Worm (Caenorhabditis elegans) whole organism, L3 larva: ENCODE results near the gene rpl-10.
A peak's percentile ranks its signal among the peaks of the same experiment; 100 is the strongest.

Experiments
- ZK546.5 ChIP-seq: sonication (generic microtip); optimal IDR thresholded peaks from 2 replicates; lab custom pipeline; 2017; ENCODE audit warnings: missing biosample characterization, missing genetic modification characterization
- aly-2 ChIP-seq: fragments of 150-350 bp; optimal IDR thresholded peaks from 2 replicates; lab custom pipeline; 2014; ENCODE audit warnings: missing biosample characterization, missing genetic modification characterization
- ceh-82 ChIP-seq: fragments of 150-350 bp; optimal IDR thresholded peaks from 2 replicates; lab custom pipeline; 2014; ENCODE audit warnings: missing biosample characterization, missing genetic modification characterization
- ceh-9 ChIP-seq: sonication (generic microtip); optimal IDR thresholded peaks from 2 replicates; lab custom pipeline; 2018; ENCODE audit warnings: missing biosample characterization, missing genetic modification characterization
- daf-12 ChIP-seq: fragments of 150-350 bp; optimal IDR thresholded peaks from 2 replicates; lab custom pipeline; 2014; ENCODE audit warnings: missing biosample characterization, missing genetic modification reagents, missing genetic modification characterization
- elt-2 ChIP-seq: sonication (generic microtip); optimal IDR thresholded peaks from 2 replicates; lab custom pipeline; 2016; ENCODE audit warnings: missing genetic modification reagents, mild to moderate bottlenecking, missing genetic modification characterization, missing compliant biosample characterization
- eor-1 ChIP-seq, 2 experiments: fragments of 150-350 bp; optimal IDR thresholded peaks; 2 replicates each; lab custom pipeline; 2014 to 2018; ENCODE audit warnings: missing biosample characterization in 2 of 2, missing genetic modification characterization in 2 of 2
- fkh-10 ChIP-seq: sonication (generic microtip); optimal IDR thresholded peaks from 2 replicates; lab custom pipeline; 2017; ENCODE audit warnings: missing biosample characterization, missing genetic modification reagents, missing genetic modification characterization
- fos-1 ChIP-seq: fragments of 150-350 bp; optimal IDR thresholded peaks from 2 replicates; lab custom pipeline; 2014; ENCODE audit warnings: missing biosample characterization, missing genetic modification characterization
- jun-1 ChIP-seq: fragments of 150-350 bp; optimal IDR thresholded peaks from 2 replicates; lab custom pipeline; 2014; ENCODE audit warnings: missing biosample characterization, missing genetic modification reagents, missing genetic modification characterization
- lin-15B ChIP-seq: fragments of 150-350 bp; optimal IDR thresholded peaks from 2 replicates; lab custom pipeline; 2014; ENCODE audit warnings: missing biosample characterization, missing genetic modification characterization
- lin-39 ChIP-seq: fragments of 150-350 bp; optimal IDR thresholded peaks from 2 replicates; lab custom pipeline; 2018; ENCODE audit warnings: missing biosample characterization, missing genetic modification reagents, missing genetic modification characterization
- lsy-12 ChIP-seq: sonication (generic microtip); optimal IDR thresholded peaks from 2 replicates; lab custom pipeline; 2016; ENCODE audit warnings: mild to moderate bottlenecking, missing genetic modification characterization, missing compliant biosample characterization
- mdl-1 ChIP-seq: fragments of 150-350 bp; optimal IDR thresholded peaks from 2 replicates; lab custom pipeline; 2014; ENCODE audit warnings: missing biosample characterization, missing genetic modification characterization
- mml-1 ChIP-seq: fragments of 150-350 bp; sonication (generic microtip); optimal IDR thresholded peaks from 3 replicates; lab custom pipeline; 2014; ENCODE audit warnings: missing biosample characterization, missing genetic modification characterization
- nfya-1 ChIP-seq: sonication (generic microtip); optimal IDR thresholded peaks from 2 replicates; lab custom pipeline; 2017; ENCODE audit warnings: missing genetic modification characterization, mild to moderate bottlenecking, missing compliant biosample characterization, antibody characterized with exemption, moderate library complexity; ENCODE audit not compliant: insufficient read depth
- nhr-11 ChIP-seq: fragments of 150-350 bp; optimal IDR thresholded peaks from 2 replicates; lab custom pipeline; 2014; ENCODE audit warnings: missing biosample characterization, missing genetic modification characterization
- nhr-23 ChIP-seq: fragments of 150-350 bp; optimal IDR thresholded peaks from 2 replicates; lab custom pipeline; 2014; ENCODE audit warnings: missing biosample characterization, missing genetic modification reagents, missing genetic modification characterization
- nhr-237 ChIP-seq: fragments of 150-350 bp; optimal IDR thresholded peaks from 2 replicates; lab custom pipeline; 2014; ENCODE audit warnings: missing biosample characterization, missing genetic modification characterization
- nhr-25 ChIP-seq: sonication (generic microtip); optimal IDR thresholded peaks from 2 replicates; lab custom pipeline; 2017; ENCODE audit warnings: missing biosample characterization, missing genetic modification characterization
- nhr-28 ChIP-seq: fragments of 150-350 bp; optimal IDR thresholded peaks from 2 replicates; lab custom pipeline; 2014; ENCODE audit warnings: missing biosample characterization, missing genetic modification characterization
- nhr-43 ChIP-seq: sonication (generic microtip); optimal IDR thresholded peaks from 2 replicates; lab custom pipeline; 2016; ENCODE audit warnings: mild to moderate bottlenecking, missing genetic modification characterization, missing compliant biosample characterization; ENCODE audit not compliant: poor library complexity, severe bottlenecking
- nhr-67 ChIP-seq: fragments of 150-350 bp; optimal IDR thresholded peaks from 2 replicates; lab custom pipeline; 2014; ENCODE audit warnings: missing biosample characterization, missing genetic modification characterization
- nhr-77 ChIP-seq: fragments of 150-350 bp; optimal IDR thresholded peaks from 2 replicates; lab custom pipeline; 2014; ENCODE audit warnings: missing biosample characterization, missing genetic modification characterization
- pha-4 ChIP-seq: fragments of 150-350 bp; optimal IDR thresholded peaks from 2 replicates; lab custom pipeline; 2014; ENCODE audit warnings: missing biosample characterization, missing genetic modification reagents, missing genetic modification characterization
- pqm-1 ChIP-seq: fragments of 150-350 bp; optimal IDR thresholded peaks from 2 replicates; lab custom pipeline; 2017; ENCODE audit warnings: missing biosample characterization, missing genetic modification characterization, inconsistent platforms
- sea-2 ChIP-seq: fragments of 150-350 bp; sonication (generic microtip); optimal IDR thresholded peaks from 4 replicates; lab custom pipeline; 2014; ENCODE audit warnings: missing biosample characterization, missing genetic modification reagents, missing genetic modification characterization
- skn-1 ChIP-seq: fragments of 150-350 bp; optimal IDR thresholded peaks from 2 replicates; lab custom pipeline; 2014; ENCODE audit warnings: missing biosample characterization, missing genetic modification characterization
- snpc-4 ChIP-seq: fragments of 150-350 bp; optimal IDR thresholded peaks from 2 replicates; lab custom pipeline; 2014; ENCODE audit warnings: missing biosample characterization, missing genetic modification characterization
- tbx-2 ChIP-seq: sonication (generic microtip); optimal IDR thresholded peaks from 2 replicates; lab custom pipeline; 2016; ENCODE audit warnings: mild to moderate bottlenecking, missing genetic modification characterization, missing compliant biosample characterization
- unc-62 ChIP-seq: fragments of 150-350 bp; sonication (generic microtip); optimal IDR thresholded peaks from 4 replicates; lab custom pipeline; 2014; ENCODE audit warnings: missing biosample characterization, missing genetic modification reagents, missing genetic modification characterization
- ztf-4 ChIP-seq: fragments of 150-350 bp; optimal IDR thresholded peaks from 2 replicates; lab custom pipeline; 2014; ENCODE audit warnings: missing biosample characterization, missing genetic modification characterization

Gene rpl-10

DNA sequence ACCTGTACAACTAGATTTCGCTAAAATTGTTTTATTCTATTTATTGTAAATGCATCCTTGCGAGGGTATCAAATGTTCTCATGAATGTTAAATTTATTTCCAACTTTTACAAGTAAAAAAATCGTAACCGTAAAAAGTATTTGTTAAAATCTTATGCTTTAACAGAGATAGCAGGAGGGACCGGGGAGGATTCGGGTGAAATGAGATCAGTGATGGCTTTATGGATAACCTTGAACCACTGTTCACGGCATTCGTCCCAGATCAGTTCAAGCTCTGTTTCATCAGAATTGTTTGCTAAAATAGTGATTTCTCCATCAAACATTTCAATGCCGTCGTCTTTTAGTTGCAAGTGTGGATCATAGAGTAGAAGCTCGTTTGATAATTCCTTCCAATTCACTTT lies 2.5 kb upstream of the rpl-10 start:
- TF ChIP-seq nhr-67 (tag; lab: Kevin White, UChicago) (no peak), mdl-1 (tag; lab: Kevin White, UChicago) (no peak), ceh-82 (tag; lab: Kevin White, UChicago) (no peak), nhr-28 (tag; lab: Kevin White, UChicago) (no peak), ztf-4 (tag; lab: Kevin White, UChicago) (no peak), elt-2 (tag; lab: Kevin White, UChicago) (no peak), nhr-43 (tag; lab: Kevin White, UChicago) (no peak), nhr-23 (tag; lab: Kevin White, UChicago) (no peak), lsy-12 (tag; lab: Kevin White, UChicago) (no peak), nhr-25 (no peak), unc-62 (GFP tag; lab: Kevin White, UChicago) (no peak), nhr-237 (no peak), nhr-11 (no peak), jun-1 (tag; lab: Kevin White, UChicago) (no peak), ceh-9 (no peak), nhr-77 (tag; lab: Kevin White, UChicago) (no peak)

DNA sequence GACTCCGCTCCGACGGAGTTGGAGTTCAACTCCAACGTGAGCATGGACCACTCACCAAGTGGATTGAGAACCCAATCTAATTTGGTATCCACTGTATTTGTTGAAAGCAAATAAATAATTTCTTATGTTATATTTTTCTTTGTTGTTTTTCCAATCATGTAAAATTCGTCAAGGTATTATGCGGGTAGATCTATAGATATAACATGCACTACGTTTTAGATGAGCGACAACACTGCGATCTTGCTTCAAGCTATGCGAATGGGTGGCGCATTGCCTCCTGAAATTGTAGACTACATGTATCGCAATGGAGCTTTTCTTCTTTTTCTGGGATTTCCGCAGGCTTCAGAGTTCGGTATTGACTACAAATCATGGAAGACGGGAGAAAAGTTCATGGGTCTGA lies 862 bp downstream of the rpl-10 start, which contains the start of gene F10B5.2:
TSS of gene F10B5.2 (plus strand) at position 220 of the 400 bp plus-strand sequence.
- TF ChIP-seq tbx-2 (tag; lab: Kevin White, UChicago) (no peak), fkh-10 (GFP tag; lab: Kevin White, UChicago) (no peak), skn-1 (no peak), nhr-25 (no peak), ZK546.5 (tag; lab: Kevin White, UChicago) (no peak), nhr-43 (tag; lab: Kevin White, UChicago) (no peak), eor-1 (tag; optimal IDR thresholded peaks at IDR 0.05; lab: Kevin White, UChicago) (no peak), ceh-9 (no peak), fos-1 (no peak), aly-2 (no peak), pha-4 (tag; lab: Kevin White, UChicago) (no peak), mml-1 (tag; lab: Kevin White, UChicago) (no peak), nhr-77 (tag; lab: Kevin White, UChicago) (no peak), pqm-1 (tag; lab: Kevin White, UChicago) (no peak), nhr-67 (tag; lab: Kevin White, UChicago) (no peak)

DNA sequence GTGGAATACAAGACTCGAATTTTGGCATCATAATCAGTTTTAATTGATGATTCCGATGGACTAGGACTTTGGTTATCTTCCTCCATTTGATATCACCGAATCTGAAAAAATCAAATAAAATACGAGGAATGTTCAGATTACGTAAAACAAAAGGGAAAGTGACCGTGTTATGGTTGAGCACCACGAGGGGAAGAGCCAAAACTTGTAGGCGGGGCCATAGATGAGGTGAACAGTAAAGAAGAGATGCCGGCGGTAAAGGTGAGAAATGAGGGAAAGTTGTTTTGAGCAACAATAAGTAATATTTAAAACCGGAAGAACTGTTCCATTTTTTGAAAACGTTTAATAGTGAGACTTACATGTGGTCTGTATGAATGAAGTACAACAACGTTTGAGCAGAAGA lies 6.2 kb downstream of the rpl-10 start, which contains the start of gene F10B5.3:
TSS of gene F10B5.3 (minus strand) at position 101 of the 400 bp plus-strand sequence.
- no peak for TF ChIP-seq pha-4 (tag; lab: Kevin White, UChicago)
- TF ChIP-seq nhr-25: no peak
- TF ChIP-seq jun-1 (tag; lab: Kevin White, UChicago): no peak
- no peak for TF ChIP-seq nhr-67 (tag; lab: Kevin White, UChicago)

DNA sequence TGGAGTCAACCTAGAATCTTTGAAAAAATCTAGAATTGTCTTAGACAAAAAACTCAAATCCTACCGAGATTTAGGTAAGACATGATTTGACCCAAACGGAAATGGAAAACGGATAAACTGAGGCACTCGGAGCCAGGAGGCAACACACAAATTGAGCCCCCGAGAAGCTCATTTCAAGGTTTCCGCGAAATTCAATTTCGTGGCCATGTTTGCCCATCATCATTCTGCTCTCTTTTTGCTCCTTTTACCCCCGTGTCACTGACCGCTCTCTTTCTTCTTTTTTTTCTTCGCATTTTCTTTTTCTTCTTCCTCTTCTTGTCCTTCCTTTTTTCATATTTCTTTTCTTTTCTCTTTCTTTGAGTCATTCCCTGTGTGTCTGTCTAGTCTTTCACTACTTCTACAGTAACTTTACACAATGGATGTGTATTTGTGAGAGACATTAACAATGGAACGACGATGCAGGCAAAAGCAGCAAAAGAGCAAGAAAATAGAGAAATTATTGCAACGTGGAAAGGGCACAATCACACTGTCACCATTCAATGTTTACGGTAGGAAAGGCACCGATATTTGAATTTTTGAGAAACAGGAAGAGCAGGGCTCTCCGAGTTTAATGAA lies 9.1 kb downstream of the rpl-10 start:
- no peak for TF ChIP-seq nhr-23 (tag; lab: Kevin White, UChicago)
- peak; percentile 37 for TF ChIP-seq fkh-10 (GFP tag; lab: Kevin White, UChicago)
- peak; percentile 60 for TF ChIP-seq pha-4 (tag; lab: Kevin White, UChicago)
- no peak for TF ChIP-seq pqm-1 (tag; lab: Kevin White, UChicago)

DNA sequence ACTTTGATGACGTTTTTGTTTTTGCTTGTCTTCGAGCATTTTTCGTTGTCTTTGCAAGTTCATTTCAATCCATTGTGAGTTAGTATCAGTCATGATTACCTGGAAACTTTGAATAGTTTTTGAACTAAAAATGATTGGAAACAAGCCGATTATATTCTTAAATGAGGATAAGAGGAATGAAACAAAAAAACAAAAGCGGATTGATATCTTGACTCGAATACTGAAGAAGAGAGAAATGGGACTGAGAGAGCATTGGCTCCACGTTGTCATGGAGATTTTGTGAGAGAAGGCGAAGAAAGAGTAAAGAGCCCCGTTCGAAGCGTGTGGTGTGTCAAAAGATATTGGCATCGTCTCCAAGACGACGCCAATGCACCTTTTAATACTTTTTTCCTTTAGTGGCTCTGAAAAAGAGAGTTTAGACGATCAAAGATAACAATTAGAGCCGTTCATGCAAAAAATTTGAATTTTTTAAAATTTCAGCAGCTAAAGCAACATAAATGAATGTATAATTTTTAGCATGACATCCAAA lies 13.2 kb downstream of the rpl-10 start, which contains the start of the genes tub-1 and tmem-138:
TSS of gene tub-1 (minus strand) at position 101 of the 529 bp plus-strand sequence.
TSS of gene tmem-138 (plus strand) at position 479 of the 529 bp plus-strand sequence.
- TF ChIP-seq lin-15B (no peak), nhr-11 (peak; percentile 44)

DNA sequence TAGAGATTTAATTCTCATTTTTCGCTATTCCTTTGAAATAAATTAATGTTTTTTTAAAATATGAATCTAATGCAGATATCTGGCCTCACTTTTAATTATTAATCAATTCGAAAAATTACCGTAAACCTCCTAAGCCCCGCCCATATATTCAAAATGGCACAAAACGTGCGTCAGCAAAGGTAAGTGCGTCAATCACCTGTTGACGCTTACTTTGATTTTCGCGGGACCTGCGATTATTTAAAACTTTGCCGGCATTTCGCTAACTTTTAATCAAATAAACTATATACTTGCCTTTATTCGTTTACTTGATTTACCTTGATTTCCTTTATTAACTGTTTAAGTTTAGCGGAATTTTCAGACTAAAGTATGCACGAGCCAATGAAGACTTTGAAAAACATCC lies 14.3 kb downstream of the rpl-10 start, which contains the start of gene pch-2:
TSS of gene pch-2 (plus strand) at position 359 of the 400 bp plus-strand sequence.
- peak; percentile 59 for TF ChIP-seq pha-4 (tag; lab: Kevin White, UChicago)
- TF ChIP-seq lin-15B: peak; percentile 70
- no peak for TF ChIP-seq daf-12 (tag; lab: Kevin White, UChicago)
- TF ChIP-seq pqm-1 (tag; lab: Kevin White, UChicago): no peak
- peak; percentile 53 for TF ChIP-seq nhr-25
- peak; percentile 33 for TF ChIP-seq nhr-43 (tag; lab: Kevin White, UChicago)
- no peak for TF ChIP-seq nhr-77 (tag; lab: Kevin White, UChicago)
- no peak for TF ChIP-seq sea-2 (GFP tag; lab: Kevin White, UChicago)
- peak; percentile 71 for TF ChIP-seq nfya-1
- peak; percentile 11 for TF ChIP-seq elt-2 (tag; lab: Kevin White, UChicago)
- TF ChIP-seq lin-39 (tag; lab: Kevin White, UChicago): peak; percentile 13
- peak; percentile 53 for TF ChIP-seq snpc-4 (tag; lab: Kevin White, UChicago)
